Fruit fly (Drosophila melanogaster) whole organism, embryonic: ENCODE measurements around the gene CG11131.

Experiments
- ATbp ChIP-seq: fragments of 200-800 bp; sonication (Bioruptor generic); optimal IDR thresholded peaks from 2 replicates; lab custom pipeline; 2017; ENCODE audit warnings: missing biosample characterization, mild to moderate bottlenecking, missing genetic modification characterization, missing genetic modification reagents
- Asciz ChIP-seq: fragments of 200-800 bp; sonication (Bioruptor generic); optimal IDR thresholded peaks from 2 replicates; lab custom pipeline; 2017; ENCODE audit warnings: missing biosample characterization, mild to moderate bottlenecking, missing genetic modification characterization, missing genetic modification reagents
- Atf3 ChIP-seq: fragments of 200-800 bp; sonication (Bioruptor generic); optimal IDR thresholded peaks from 3 replicates; lab custom pipeline; 2016; ENCODE audit warnings: missing biosample characterization, missing genetic modification characterization
- CG11085 ChIP-seq: fragments of 200-800 bp; sonication (Bioruptor generic); IDR thresholded peaks from 2 replicates; pipeline ENCODE4 v1.3.6; 2022; ENCODE audit warnings: missing biosample characterization, missing genetic modification characterization
- CG11456 ChIP-seq: fragments of 200-800 bp; sonication (Bioruptor generic); IDR thresholded peaks from 3 replicates; pipeline ENCODE4 v1.3.6; 2022; ENCODE audit warnings: missing biosample characterization, missing genetic modification characterization
- CG1233 ChIP-seq: fragments of 200-800 bp; sonication (Bioruptor generic); optimal IDR thresholded peaks from 4 replicates; lab custom pipeline; 2018; ENCODE audit warnings: missing biosample characterization, mild to moderate bottlenecking, missing genetic modification characterization
- CG14710 ChIP-seq: fragments of 200-800 bp; sonication (Bioruptor generic); optimal IDR thresholded peaks from 3 replicates; lab custom pipeline; 2019; ENCODE audit warnings: missing biosample characterization, mild to moderate bottlenecking, missing genetic modification characterization, moderate library complexity
- CG15073 ChIP-seq: fragments of 200-800 bp; sonication (Bioruptor generic); optimal IDR thresholded peaks from 2 replicates; lab custom pipeline; 2016; ENCODE audit warnings: missing biosample characterization, missing genetic modification characterization
- CG15601 ChIP-seq: fragments of 200-800 bp; sonication (Bioruptor generic); optimal IDR thresholded peaks from 3 replicates; lab custom pipeline; 2019; ENCODE audit warnings: missing biosample characterization, mild to moderate bottlenecking, missing genetic modification characterization, moderate library complexity
- CG15696 ChIP-seq: fragments of 200-800 bp; sonication (Bioruptor generic); optimal IDR thresholded peaks from 2 replicates; lab custom pipeline; 2019; ENCODE audit warnings: missing biosample characterization, mild to moderate bottlenecking, missing genetic modification characterization, moderate library complexity
- CG1647 ChIP-seq: fragments of 200-800 bp; sonication (Bioruptor generic); optimal IDR thresholded peaks from 3 replicates; lab custom pipeline; 2016; ENCODE audit warnings: missing biosample characterization, missing genetic modification characterization
- CG16815 ChIP-seq: fragments of 200-800 bp; sonication (Bioruptor generic); optimal IDR thresholded peaks from 3 replicates; lab custom pipeline; 2017; ENCODE audit warnings: missing biosample characterization, mild to moderate bottlenecking, missing genetic modification characterization
- CG17361 ChIP-seq: fragments of 200-800 bp; sonication (Bioruptor generic); IDR thresholded peaks from 3 replicates; pipeline ENCODE4 v1.3.6; 2022; ENCODE audit warnings: missing biosample characterization, missing genetic modification characterization
- CG17829 ChIP-seq: fragments of 200-800 bp; optimal IDR thresholded peaks from 2 replicates; lab custom pipeline; 2019; ENCODE audit warnings: missing biosample characterization, mild to moderate bottlenecking, missing genetic modification characterization, moderate library complexity
- CG18262 ChIP-seq: fragments of 200-800 bp; optimal IDR thresholded peaks from 3 replicates; lab custom pipeline; 2019; ENCODE audit warnings: missing biosample characterization, mild to moderate bottlenecking, missing genetic modification characterization, moderate library complexity
- CG1832 ChIP-seq: fragments of 200-800 bp; sonication (Bioruptor generic); optimal IDR thresholded peaks from 2 replicates; lab custom pipeline; 2017; ENCODE audit warnings: missing biosample characterization, mild to moderate bottlenecking, missing genetic modification characterization, inconsistent platforms
- CG3407 ChIP-seq: fragments of 200-800 bp; sonication (Bioruptor generic); optimal IDR thresholded peaks from 2 replicates; lab custom pipeline; 2018; ENCODE audit warnings: missing biosample characterization, mild to moderate bottlenecking, missing genetic modification characterization
- CG43689 ChIP-seq: fragments of 200-800 bp; sonication (Bioruptor generic); IDR thresholded peaks from 2 replicates; pipeline ENCODE4 v1.3.6; 2022; ENCODE audit warnings: missing biosample characterization, missing genetic modification characterization
- CG4820 ChIP-seq: fragments of 200-800 bp; sonication (Bioruptor generic); optimal IDR thresholded peaks from 3 replicates; lab custom pipeline; 2016; ENCODE audit warnings: missing biosample characterization, missing genetic modification characterization
- CG7357 ChIP-seq: fragments of 200-800 bp; sonication (Bioruptor generic); IDR thresholded peaks from 3 replicates; pipeline ENCODE4 v1.3.6; 2022; ENCODE audit warnings: missing biosample characterization, missing genetic modification characterization
- CG7963 ChIP-seq: fragments of 200-800 bp; sonication (Bioruptor generic); IDR thresholded peaks from 3 replicates; pipeline ENCODE4 v1.3.6; 2022; ENCODE audit warnings: missing biosample characterization, missing genetic modification characterization; ENCODE audit not compliant: partially characterized antibody
- CG9932 ChIP-seq: fragments of 200-800 bp; sonication (Bioruptor generic); IDR thresholded peaks from 2 replicates; pipeline ENCODE4 v1.3.6; 2022; ENCODE audit warnings: missing biosample characterization, missing genetic modification characterization
- Chrac-16 ChIP-seq: fragments of 200-800 bp; sonication (Bioruptor generic); optimal IDR thresholded peaks from 3 replicates; lab custom pipeline; 2016; ENCODE audit warnings: missing biosample characterization, missing genetic modification characterization
- Gsc ChIP-seq: fragments of 200-800 bp; sonication (Bioruptor generic); IDR thresholded peaks from 2 replicates; pipeline ENCODE4 v1.3.6; 2022; ENCODE audit warnings: missing biosample characterization, missing genetic modification characterization
- HLHmδ ChIP-seq: fragments of 200-800 bp; sonication (Bioruptor generic); optimal IDR thresholded peaks from 2 replicates; lab custom pipeline; 2018; ENCODE audit warnings: missing biosample characterization, mild to moderate bottlenecking, missing genetic modification characterization, moderate library complexity
- Hand ChIP-seq: fragments of 200-800 bp; sonication (Bioruptor generic); optimal IDR thresholded peaks from 2 replicates; lab custom pipeline; 2017; ENCODE audit warnings: mild to moderate bottlenecking, missing biosample characterization, missing genetic modification reagents, missing genetic modification characterization
- Hr39 ChIP-seq: fragments of >200 bp; optimal IDR thresholded peaks from 2 replicates; lab custom pipeline; 2017
- Oli ChIP-seq: fragments of 200-800 bp; sonication (Bioruptor generic); optimal IDR thresholded peaks from 2 replicates; lab custom pipeline; 2018; ENCODE audit warnings: missing biosample characterization, mild to moderate bottlenecking, missing genetic modification characterization, moderate library complexity
- Pdp1 ChIP-seq, 2 experiments: fragments of 200-800 bp; sonication (Bioruptor generic); optimal IDR thresholded peaks; 3 replicates each; lab custom pipeline; 2016; ENCODE audit warnings: missing biosample characterization in 2 of 2, missing genetic modification characterization in 2 of 2, mild to moderate bottlenecking in 1 of 2, moderate library complexity in 1 of 2
- Rx ChIP-seq: fragments of 200-800 bp; sonication (Bioruptor generic); IDR thresholded peaks from 2 replicates; pipeline ENCODE4 v1.3.6; 2022; ENCODE audit warnings: missing biosample characterization, missing genetic modification characterization
- Sox100B ChIP-seq: fragments of 200-800 bp; sonication (Bioruptor generic); optimal IDR thresholded peaks from 3 replicates; lab custom pipeline; 2018; ENCODE audit warnings: missing biosample characterization, mild to moderate bottlenecking, missing genetic modification characterization
- ac ChIP-seq: fragments of 200-800 bp; sonication (Bioruptor generic); optimal IDR thresholded peaks from 3 replicates; lab custom pipeline; 2017; ENCODE audit warnings: missing biosample characterization, mild to moderate bottlenecking, missing genetic modification characterization
- amos ChIP-seq: fragments of 200-800 bp; sonication (Bioruptor generic); IDR thresholded peaks from 2 replicates; pipeline ENCODE4 v1.3.6; 2022; ENCODE audit warnings: missing biosample characterization, missing genetic modification characterization; ENCODE audit not compliant: partially characterized antibody
- ara ChIP-seq: fragments of 200-800 bp; sonication (Bioruptor generic); IDR thresholded peaks from 2 replicates; pipeline ENCODE4 v1.3.6; 2022; ENCODE audit warnings: missing biosample characterization, missing genetic modification characterization
- bbx ChIP-seq: fragments of 200-800 bp; sonication (Bioruptor generic); IDR thresholded peaks from 2 replicates; pipeline ENCODE4 v1.3.6; 2022; ENCODE audit warnings: missing biosample characterization, missing genetic modification characterization; ENCODE audit not compliant: partially characterized antibody
- dan ChIP-seq: fragments of 200-800 bp; sonication (Bioruptor generic); IDR thresholded peaks from 2 replicates; pipeline ENCODE4 v1.3.6; 2022; ENCODE audit warnings: missing biosample characterization, missing genetic modification characterization
- dysf ChIP-seq: fragments of 200-800 bp; sonication (Bioruptor generic); IDR thresholded peaks from 3 replicates; pipeline ENCODE4 v1.3.6; 2022; ENCODE audit warnings: missing biosample characterization, missing genetic modification characterization
- gce ChIP-seq: fragments of 200-800 bp; sonication (Bioruptor generic); IDR thresholded peaks from 3 replicates; pipeline ENCODE4 v1.3.6; 2022; ENCODE audit warnings: missing biosample characterization, missing genetic modification characterization
- gt ChIP-seq: fragments of 200-800 bp; sonication (Bioruptor generic); IDR thresholded peaks from 2 replicates; pipeline ENCODE4 v1.3.6; 2022; ENCODE audit warnings: missing biosample characterization, missing genetic modification characterization
- hbn ChIP-seq: fragments of 200-800 bp; sonication (Bioruptor generic); IDR thresholded peaks from 2 replicates; pipeline ENCODE4 v1.3.6; 2022; ENCODE audit warnings: missing biosample characterization, missing genetic modification characterization; ENCODE audit not compliant: partially characterized antibody
- hth ChIP-seq: fragments of >200 bp; optimal IDR thresholded peaks from 2 replicates; lab custom pipeline; 2017; ENCODE audit warnings: inconsistent platforms
- jumu ChIP-seq: fragments of 200-800 bp; sonication (Bioruptor generic); optimal IDR thresholded peaks from 3 replicates; lab custom pipeline; 2016; ENCODE audit warnings: missing biosample characterization, missing genetic modification characterization
- nerfin-2 ChIP-seq: fragments of 200-800 bp; sonication (Bioruptor generic); IDR thresholded peaks from 2 replicates; pipeline ENCODE4 v1.3.6; 2022; ENCODE audit warnings: missing biosample characterization, missing genetic modification characterization; ENCODE audit not compliant: partially characterized antibody
- oc ChIP-seq: fragments of 200-800 bp; sonication (Bioruptor generic); optimal IDR thresholded peaks from 2 replicates; lab custom pipeline; 2018; ENCODE audit warnings: missing biosample characterization, mild to moderate bottlenecking, missing genetic modification characterization, moderate library complexity
- pfk ChIP-seq: fragments of 200-800 bp; sonication (Bioruptor generic); optimal IDR thresholded peaks from 2 replicates; lab custom pipeline; 2018; ENCODE audit warnings: missing biosample characterization, mild to moderate bottlenecking, missing genetic modification characterization, moderate library complexity
- pum ChIP-seq: fragments of 200-800 bp; sonication (Bioruptor generic); optimal IDR thresholded peaks from 2 replicates; lab custom pipeline; 2016; ENCODE audit warnings: missing biosample characterization, missing genetic modification characterization
- run ChIP-seq: fragments of 200-800 bp; sonication (Bioruptor generic); optimal IDR thresholded peaks from 3 replicates; lab custom pipeline; 2018; ENCODE audit warnings: missing biosample characterization, mild to moderate bottlenecking, missing genetic modification characterization
- sens ChIP-seq: fragments of 200-800 bp; sonication (Bioruptor generic); peaks from one replicate; lab custom pipeline; 2016; ENCODE audit warnings: missing biosample characterization, missing genetic modification characterization
- tx ChIP-seq: fragments of 200-800 bp; sonication (Bioruptor generic); optimal IDR thresholded peaks from 2 replicates; lab custom pipeline; 2016; ENCODE audit warnings: missing biosample characterization, missing genetic modification characterization
- yki ChIP-seq: fragments of >200 bp; optimal IDR thresholded peaks from 3 replicates; lab custom pipeline; 2018

Gene CG11131

DNA sequence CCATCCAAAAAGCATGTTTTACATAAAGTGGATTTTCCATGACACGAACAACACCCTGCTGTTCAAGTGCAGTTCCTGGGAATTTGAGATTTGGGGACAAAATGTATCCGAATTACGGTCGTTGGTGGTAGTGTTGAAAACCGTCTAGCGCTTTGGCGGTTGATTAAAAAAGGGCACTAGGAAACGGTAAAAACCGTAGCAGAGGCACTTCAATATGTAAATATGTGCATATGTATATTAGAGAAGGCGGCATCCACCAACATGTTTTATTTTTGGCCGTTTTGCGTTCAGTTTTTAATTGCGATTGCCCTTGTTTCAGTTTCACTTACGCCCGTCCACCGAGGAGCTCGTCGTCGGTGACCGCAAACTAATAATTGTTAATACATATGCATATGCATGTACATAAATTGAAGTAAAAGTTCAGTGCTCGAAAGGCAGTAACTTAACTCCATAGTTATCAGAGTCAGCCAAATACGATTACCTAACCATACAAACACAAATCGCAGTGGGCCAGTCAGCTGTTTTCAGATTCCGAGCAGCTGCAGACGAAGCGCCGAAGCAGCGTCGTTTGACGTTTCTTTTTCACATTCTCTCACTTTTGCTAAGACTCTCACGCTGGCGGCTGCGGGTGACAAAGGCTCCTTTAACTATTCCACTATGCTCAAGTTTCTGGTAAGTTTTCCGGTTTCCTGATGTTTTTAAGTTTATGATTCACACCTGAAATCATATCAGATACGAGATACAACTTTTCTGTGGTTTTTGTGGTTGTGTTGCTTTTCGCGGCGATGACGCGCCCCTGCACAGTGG, 34.1 kb upstream of the CG11131 start, which contains the start of gene CG33170 (continued):
- no peak for TF ChIP-seq gt (GFP tag; lab: Robert Waterston, UW)
- TF ChIP-seq CG7357: no peak
- TF ChIP-seq pum: no peak
- TF ChIP-seq hbn (GFP tag; lab: Robert Waterston, UW): no peak
- no peak for TF ChIP-seq CG15601 (tag; lab: Kevin White, UChicago)
- no peak for TF ChIP-seq nerfin-2 (GFP tag; lab: Robert Waterston, UW)
- no peak for TF ChIP-seq CG16815 (GFP tag; lab: Kevin White, UChicago)
- TF ChIP-seq CG11456: no peak
- no peak; the same call in 1 of the 2 replicates for TF ChIP-seq bbx (GFP tag; lab: Robert Waterston, UW)
- TF ChIP-seq CG15696 (tag; lab: Kevin White, UChicago): no peak
- no peak for TF ChIP-seq CG14710
- TF ChIP-seq Pdp1 (GFP tag; optimal IDR thresholded peaks at IDR 0.05; lab: Kevin White, UChicago): peak in 1 of 2 experiments; percentile 98
- no peak for TF ChIP-seq CG43689
- TF ChIP-seq Atf3 (GFP tag; lab: Kevin White, UChicago): no peak
- peak; percentile 9 for TF ChIP-seq CG1233 (GFP tag; lab: Kevin White, UChicago)
- TF ChIP-seq gce (GFP tag; lab: Robert Waterston, UW): no peak
- TF ChIP-seq run (tag; lab: Kevin White, UChicago): peak; percentile 59
- TF ChIP-seq CG7963: 0 out of 3 replicates have a peak, but pooled peaks have one; percentile 7
- no peak for TF ChIP-seq CG15073 (GFP tag; lab: Kevin White, UChicago)
- no peak for TF ChIP-seq Gsc
- TF ChIP-seq CG11085 (GFP tag; lab: Robert Waterston, UW): no peak
- no peak for TF ChIP-seq ara (GFP tag; lab: Robert Waterston, UW)
- TF ChIP-seq tx (GFP tag; lab: Kevin White, UChicago): no peak
- TF ChIP-seq oc (tag; lab: Kevin White, UChicago): no peak
- TF ChIP-seq dan (GFP tag; lab: Robert Waterston, UW): no peak
- TF ChIP-seq Sox100B (GFP tag; lab: Kevin White, UChicago): no peak
- no peak for TF ChIP-seq pfk (GFP tag; lab: Kevin White, UChicago)
- no peak for TF ChIP-seq CG17361 (GFP tag; lab: Robert Waterston, UW)
- TF ChIP-seq CG1647 (GFP tag; lab: Kevin White, UChicago): no peak
- no peak for TF ChIP-seq ATbp
- no peak for TF ChIP-seq CG17829 (tag; lab: Kevin White, UChicago)
- TF ChIP-seq Asciz (GFP tag; lab: Kevin White, UChicago): no peak
- peak; percentile 80 for TF ChIP-seq sens (GFP tag; lab: Kevin White, UChicago)
- TF ChIP-seq HLHmδ: no peak
- no peak for TF ChIP-seq CG9932 (GFP tag; lab: Robert Waterston, UW)
- TF ChIP-seq hth (lab: Kevin White, UChicago): no peak
- no peak; the same call in 1 of the 2 replicates for TF ChIP-seq amos (GFP tag; lab: Robert Waterston, UW)
- TF ChIP-seq Rx (GFP tag; lab: Robert Waterston, UW): no peak
- no peak for TF ChIP-seq jumu (GFP tag; lab: Kevin White, UChicago)
- TF ChIP-seq CG3407 (GFP tag; lab: Kevin White, UChicago): no peak
- no peak for TF ChIP-seq Oli (tag; lab: Kevin White, UChicago)
- TF ChIP-seq Chrac-16: no peak
- TF ChIP-seq CG18262 (tag; lab: Kevin White, UChicago): no peak
- TF ChIP-seq CG4820 (GFP tag; lab: Kevin White, UChicago): no peak
- TF ChIP-seq ac (GFP tag; lab: Kevin White, UChicago): no peak
- no peak for TF ChIP-seq yki (lab: Kevin White, UChicago)
- no peak for TF ChIP-seq Hr39 (lab: Kevin White, UChicago)
- no peak for TF ChIP-seq Hand
- TF ChIP-seq CG1832 (GFP tag; lab: Kevin White, UChicago): no peak
- peak; percentile 31; the same call in 1 of the 3 replicates for TF ChIP-seq dysf (GFP tag; lab: Robert Waterston, UW)
